Worm (Caenorhabditis elegans) whole organism, mixed stage, embryonic: Measurements from ENCODE around the gene pmpl-1.

Source experiments
- M03D4.4 ChIP-seq: sonication (generic microtip); optimal IDR thresholded peaks from 2 replicates; lab custom pipeline; 2017; ENCODE audit warnings: mild to moderate bottlenecking, missing genetic modification characterization, missing compliant biosample characterization
- blmp-1 ChIP-seq: fragments of 150-350 bp; optimal IDR thresholded peaks from 2 replicates; lab custom pipeline; 2014; ENCODE audit warnings: missing biosample characterization, missing genetic modification characterization
- ceh-39 ChIP-seq: fragments of 150-350 bp; optimal IDR thresholded peaks from 2 replicates; lab custom pipeline; 2014; ENCODE audit warnings: missing biosample characterization, missing genetic modification characterization
- ceh-43 ChIP-seq: fragments of 200-800 bp; sonication (Bioruptor generic); optimal IDR thresholded peaks from 2 replicates; lab custom pipeline; 2018; ENCODE audit warnings: mild to moderate bottlenecking, missing genetic modification characterization, moderate library complexity, missing compliant biosample characterization
- ceh-83 ChIP-seq: fragments of 200-800 bp; sonication (Bioruptor generic); optimal IDR thresholded peaks from 2 replicates; lab custom pipeline; 2018; ENCODE audit warnings: mild to moderate bottlenecking, missing genetic modification characterization, missing compliant biosample characterization
- ces-1 ChIP-seq: fragments of 150-350 bp; optimal IDR thresholded peaks from 2 replicates; lab custom pipeline; 2014; ENCODE audit warnings: missing biosample characterization, missing genetic modification reagents, missing genetic modification characterization
- cnd-1 ChIP-seq: fragments of 200-800 bp; sonication (Bioruptor generic); optimal IDR thresholded peaks from 2 replicates; lab custom pipeline; 2018; ENCODE audit warnings: mild to moderate bottlenecking, missing genetic modification characterization, missing compliant biosample characterization
- drap-1 ChIP-seq: fragments of 200-800 bp; sonication (Bioruptor generic); optimal IDR thresholded peaks from 3 replicates; lab custom pipeline; 2018; ENCODE audit warnings: mild to moderate bottlenecking, missing genetic modification characterization, missing compliant biosample characterization
- elt-1 ChIP-seq: sonication (generic microtip); optimal IDR thresholded peaks from 2 replicates; lab custom pipeline; 2017; ENCODE audit warnings: missing genetic modification characterization, mild to moderate bottlenecking, missing compliant biosample characterization, antibody characterized with exemption, moderate library complexity, borderline replicate concordance; ENCODE audit not compliant: insufficient read depth
- elt-3 ChIP-seq: fragments of 150-350 bp; optimal IDR thresholded peaks from 2 replicates; lab custom pipeline; 2014; ENCODE audit warnings: missing biosample characterization, missing genetic modification characterization
- flh-1 ChIP-seq: fragments of 200-800 bp; sonication (Bioruptor generic); optimal IDR thresholded peaks from 2 replicates; lab custom pipeline; 2018; ENCODE audit warnings: mild to moderate bottlenecking, missing genetic modification characterization, moderate library complexity, missing compliant biosample characterization
- ham-2 ChIP-seq: fragments of 200-800 bp; sonication (Bioruptor generic); optimal IDR thresholded peaks from 2 replicates; lab custom pipeline; 2018; ENCODE audit warnings: mild to moderate bottlenecking, missing genetic modification characterization, missing compliant biosample characterization
- hlh-1 ChIP-seq: fragments of 150-350 bp; optimal IDR thresholded peaks from 2 replicates; lab custom pipeline; 2014; ENCODE audit warnings: missing biosample characterization, missing genetic modification reagents, missing genetic modification characterization
- lin-13 ChIP-seq: fragments of 150-350 bp; optimal IDR thresholded peaks from 2 replicates; lab custom pipeline; 2014; ENCODE audit warnings: missing biosample characterization, missing genetic modification characterization
- lin-32 ChIP-seq: fragments of 200-800 bp; sonication (Bioruptor generic); optimal IDR thresholded peaks from 2 replicates; lab custom pipeline; 2018; ENCODE audit warnings: mild to moderate bottlenecking, missing genetic modification characterization, missing compliant biosample characterization
- lsy-2 ChIP-seq: fragments of 150-350 bp; optimal IDR thresholded peaks from 2 replicates; lab custom pipeline; 2014; ENCODE audit warnings: missing biosample characterization, missing genetic modification characterization
- mab-5 ChIP-seq: fragments of 150-350 bp; optimal IDR thresholded peaks from 2 replicates; lab custom pipeline; 2014; ENCODE audit warnings: missing biosample characterization, missing genetic modification characterization
- mep-1 ChIP-seq: fragments of 150-350 bp; optimal IDR thresholded peaks from 2 replicates; lab custom pipeline; 2017; ENCODE audit warnings: missing biosample characterization, missing genetic modification reagents, missing genetic modification characterization, inconsistent platforms
- mls-2 ChIP-seq: sonication (generic microtip); optimal IDR thresholded peaks from 2 replicates; lab custom pipeline; 2016; ENCODE audit warnings: mild to moderate bottlenecking, missing genetic modification characterization, moderate library complexity, missing compliant biosample characterization
- nhr-12 ChIP-seq: fragments of 150-350 bp; optimal IDR thresholded peaks from 2 replicates; lab custom pipeline; 2014; ENCODE audit warnings: missing biosample characterization, missing genetic modification characterization
- nhr-76 ChIP-seq: sonication (generic microtip); optimal IDR thresholded peaks from 2 replicates; lab custom pipeline; 2017; ENCODE audit warnings: missing biosample characterization, missing genetic modification characterization
- pha-4 ChIP-seq: fragments of 150-350 bp; optimal IDR thresholded peaks from 2 replicates; lab custom pipeline; 2018; ENCODE audit warnings: missing biosample characterization, missing genetic modification reagents, missing genetic modification characterization
- sem-2 ChIP-seq: fragments of 200-800 bp; sonication (Bioruptor generic); optimal IDR thresholded peaks from 2 replicates; lab custom pipeline; 2018; ENCODE audit warnings: mild to moderate bottlenecking, missing genetic modification characterization, missing compliant biosample characterization
- snpc-4 ChIP-seq: fragments of 150-350 bp; optimal IDR thresholded peaks from 2 replicates; lab custom pipeline; 2014; ENCODE audit warnings: missing biosample characterization, missing genetic modification characterization
- tbx-8 ChIP-seq: fragments of 200-800 bp; sonication (Bioruptor generic); optimal IDR thresholded peaks from 2 replicates; lab custom pipeline; 2018; ENCODE audit warnings: mild to moderate bottlenecking, missing genetic modification characterization, moderate library complexity, missing compliant biosample characterization
- unc-120 ChIP-seq: sonication (generic microtip); optimal IDR thresholded peaks from 2 replicates; lab custom pipeline; 2017; ENCODE audit warnings: missing genetic modification characterization, missing compliant biosample characterization; ENCODE audit not compliant: poor library complexity, severe bottlenecking
- unc-39 ChIP-seq: fragments of 150-350 bp; optimal IDR thresholded peaks from 2 replicates; lab custom pipeline; 2014; ENCODE audit warnings: missing biosample characterization, missing genetic modification characterization
- unc-62 ChIP-seq: fragments of 150-350 bp; optimal IDR thresholded peaks from 2 replicates; lab custom pipeline; 2014; ENCODE audit warnings: missing biosample characterization, missing genetic modification reagents, missing genetic modification characterization
- zip-8 ChIP-seq: fragments of 150-350 bp; optimal IDR thresholded peaks from 2 replicates; lab custom pipeline; 2014; ENCODE audit warnings: missing biosample characterization, missing genetic modification characterization

pmpl-1 gene

ce11 chrX:3826863-3827262, 39.0 kb downstream of the pmpl-1 start, which contains the start of gene fkh-9:
fkh-9 (minus strand) TSS chrX:3826963.
- TF ChIP-seq blmp-1 (tag; lab: Kevin White, UChicago) = no peak

- TF ChIP-seq flh-1 (no peak), M03D4.4 (no peak), pha-4 (tag; lab: Kevin White, UChicago) (no peak), elt-1 (no peak), drap-1 (no peak)
Measured at ce11 chrX:3827311-3827710, 39.5 kb downstream of the pmpl-1 start.

DNA sequence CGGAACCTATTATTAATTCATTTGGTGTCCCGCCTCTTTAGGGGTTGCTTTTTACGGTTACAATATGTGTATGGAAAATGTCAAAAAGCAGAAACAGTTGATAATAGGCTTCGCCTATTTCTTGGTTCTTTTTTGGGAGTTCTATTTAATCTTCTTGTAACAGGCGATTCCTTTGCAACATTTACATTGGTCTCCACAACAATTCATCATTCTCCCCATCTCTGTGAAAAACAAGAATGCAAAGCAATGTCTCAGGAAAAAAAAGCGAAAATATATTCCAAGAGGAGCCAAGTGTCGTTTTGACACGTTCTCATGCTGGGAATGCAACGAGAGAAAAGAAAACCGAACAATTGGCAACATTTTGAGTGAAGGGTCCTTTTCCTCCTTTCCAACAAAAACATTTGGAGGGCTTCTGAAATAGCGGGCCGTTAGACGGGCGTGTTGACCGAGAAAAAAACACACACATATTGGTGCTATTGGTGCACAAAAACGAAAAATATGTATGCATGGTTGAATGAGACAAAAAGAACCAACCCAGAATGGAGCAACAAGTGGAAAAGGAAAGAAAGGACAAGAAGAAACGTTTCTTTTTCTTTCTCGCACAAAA, 40.9 kb downstream of the pmpl-1 start:
- no peak for TF ChIP-seq ceh-43 (GFP tag; lab: Kevin White, UChicago)
- no peak for TF ChIP-seq nhr-12
- TF ChIP-seq ces-1 = no peak
- no peak for TF ChIP-seq ham-2 (GFP tag; lab: Kevin White, UChicago)
- TF ChIP-seq unc-39 = no peak
- TF ChIP-seq tbx-8 (GFP tag; lab: Kevin White, UChicago) = no peak
- TF ChIP-seq elt-1 = no peak
- no peak for TF ChIP-seq ceh-39 (tag; lab: Kevin White, UChicago)
- TF ChIP-seq mab-5 = no peak
- no peak for TF ChIP-seq elt-3 (tag; lab: Kevin White, UChicago)
- no peak for TF ChIP-seq lin-13
- TF ChIP-seq nhr-76 (tag; lab: Kevin White, UChicago) = no peak
- TF ChIP-seq lin-32 = no peak
- no peak for TF ChIP-seq unc-120 (tag; lab: Kevin White, UChicago)
- TF ChIP-seq sem-2 (GFP tag; lab: Kevin White, UChicago) = no peak
- no peak for TF ChIP-seq M03D4.4
- TF ChIP-seq drap-1 = no peak
- TF ChIP-seq zip-8 (tag; lab: Kevin White, UChicago) = no peak
- TF ChIP-seq hlh-1 (tag; lab: Kevin White, UChicago) = no peak

DNA sequence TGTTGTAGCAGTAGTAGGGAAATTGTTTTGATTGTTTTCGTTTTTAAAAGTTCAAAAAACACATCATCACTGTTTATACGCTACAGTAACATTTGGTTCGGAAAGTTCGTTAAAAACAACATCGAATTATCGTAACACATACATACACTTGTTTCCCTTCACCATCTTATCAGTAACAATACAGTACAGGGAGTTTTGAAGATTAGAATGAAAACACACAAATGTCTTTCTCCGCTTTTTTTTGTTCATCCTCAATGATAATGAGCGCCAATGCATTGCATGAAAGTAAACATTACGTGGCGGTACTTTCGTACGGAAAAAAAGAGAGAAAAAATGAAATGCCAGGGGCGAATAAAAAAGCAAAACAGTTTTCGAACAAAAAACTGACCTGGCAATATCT, 41.8 kb downstream of the pmpl-1 start:
- TF ChIP-seq lin-13 = no peak
- TF ChIP-seq ces-1 = no peak
- TF ChIP-seq elt-3 (tag; lab: Kevin White, UChicago) = no peak
- TF ChIP-seq ceh-83 = no peak
- no peak for TF ChIP-seq hlh-1 (tag; lab: Kevin White, UChicago)
- no peak for TF ChIP-seq snpc-4
- TF ChIP-seq cnd-1 (tag; lab: Kevin White, UChicago) = no peak
- no peak for TF ChIP-seq mep-1 (tag; lab: Kevin White, UChicago)
- TF ChIP-seq unc-62 (GFP tag; lab: Kevin White, UChicago) = no peak
- no peak for TF ChIP-seq lin-32
- no peak for TF ChIP-seq unc-39
- no peak for TF ChIP-seq mab-5
- no peak for TF ChIP-seq ceh-43 (GFP tag; lab: Kevin White, UChicago)

- TF ChIP-seq nhr-76 (tag; lab: Kevin White, UChicago) (no peak), zip-8 (tag; lab: Kevin White, UChicago) (no peak)
Measured at ce11 chrX:3830872-3831271, 43.0 kb downstream of the pmpl-1 start.

ce11 chrX:3832059-3832641, 44.3 kb downstream of the pmpl-1 start:
- no peak for TF ChIP-seq nhr-76 (tag; lab: Kevin White, UChicago)
- TF ChIP-seq unc-120 (tag; lab: Kevin White, UChicago) = no peak
- no peak for TF ChIP-seq lsy-2 (tag; lab: Kevin White, UChicago)
- no peak for TF ChIP-seq mls-2
- no peak for TF ChIP-seq ceh-43 (GFP tag; lab: Kevin White, UChicago)
- TF ChIP-seq lin-32 = no peak
- TF ChIP-seq unc-62 (GFP tag; lab: Kevin White, UChicago) = no peak
- no peak for TF ChIP-seq drap-1
- no peak for TF ChIP-seq elt-1
- TF ChIP-seq M03D4.4 = no peak
- no peak for TF ChIP-seq ces-1
- TF ChIP-seq hlh-1 (tag; lab: Kevin White, UChicago) = no peak
